Fruit fly (Drosophila melanogaster) whole organism, embryonic: ENCODE results near the gene tbc.

ENCODE experiments used
- BtbVII ChIP-seq: fragments of 200-800 bp; sonication (Bioruptor generic); optimal IDR thresholded peaks from 3 replicates; lab custom pipeline; 2017; ENCODE audit warnings: missing biosample characterization, mild to moderate bottlenecking, missing genetic modification characterization
- C15 ChIP-seq: fragments of 200-800 bp; sonication (Bioruptor generic); IDR thresholded peaks from 3 replicates; pipeline ENCODE4 v1.3.6; 2022; ENCODE audit warnings: missing biosample characterization, missing genetic modification characterization
- CG10543 ChIP-seq: fragments of 200-800 bp; sonication (Bioruptor generic); optimal IDR thresholded peaks from 3 replicates; lab custom pipeline; 2017; ENCODE audit warnings: missing biosample characterization, mild to moderate bottlenecking, missing genetic modification characterization, moderate library complexity
- CG10654 ChIP-seq: fragments of 200-800 bp; sonication (Bioruptor generic); optimal IDR thresholded peaks from 2 replicates; lab custom pipeline; 2016; ENCODE audit warnings: missing biosample characterization, missing genetic modification characterization
- CG11093 ChIP-seq: fragments of 200-800 bp; sonication (Bioruptor generic); IDR thresholded peaks from 3 replicates; pipeline ENCODE4 v1.3.6; 2022; ENCODE audit warnings: missing biosample characterization, missing genetic modification characterization
- CG11398 ChIP-seq: fragments of 200-800 bp; sonication (Bioruptor generic); optimal IDR thresholded peaks from 2 replicates; lab custom pipeline; 2016; ENCODE audit warnings: missing biosample characterization, missing genetic modification characterization
- CG11695 ChIP-seq: fragments of 200-800 bp; sonication (Bioruptor generic); IDR thresholded peaks from 3 replicates; pipeline ENCODE4 v1.3.6; 2022; ENCODE audit warnings: missing biosample characterization, missing genetic modification characterization
- CG11696 ChIP-seq: fragments of 200-800 bp; sonication (Bioruptor generic); IDR thresholded peaks from 2 replicates; pipeline ENCODE4 v1.3.6; 2022; ENCODE audit warnings: missing biosample characterization, missing genetic modification characterization
- CG12769 ChIP-seq: fragments of 200-800 bp; sonication (Bioruptor generic); optimal IDR thresholded peaks from 2 replicates; lab custom pipeline; 2019; ENCODE audit warnings: missing biosample characterization, mild to moderate bottlenecking, missing genetic modification characterization, moderate library complexity
- CG14050 ChIP-seq: fragments of 200-800 bp; sonication (Bioruptor generic); IDR thresholded peaks from 3 replicates; pipeline ENCODE4 v1.3.6; 2022; ENCODE audit warnings: missing biosample characterization, missing genetic modification characterization
- CG17802 ChIP-seq: fragments of 200-800 bp; sonication (Bioruptor generic); optimal IDR thresholded peaks from 2 replicates; lab custom pipeline; 2018; ENCODE audit warnings: missing biosample characterization, mild to moderate bottlenecking, missing genetic modification characterization, moderate library complexity
- CG18599 ChIP-seq: fragments of 200-800 bp; sonication (Bioruptor generic); optimal IDR thresholded peaks from 3 replicates; lab custom pipeline; 2017; ENCODE audit warnings: missing biosample characterization, missing genetic modification characterization, mild to moderate bottlenecking, moderate library complexity, missing genetic modification reagents
- CG2116 ChIP-seq: fragments of 200-800 bp; sonication (Bioruptor generic); optimal IDR thresholded peaks from 3 replicates; lab custom pipeline; 2018; ENCODE audit warnings: missing biosample characterization, mild to moderate bottlenecking, missing genetic modification characterization
- CG2678 ChIP-seq: fragments of 200-800 bp; sonication (Bioruptor generic); optimal IDR thresholded peaks from 3 replicates; lab custom pipeline; 2019; ENCODE audit warnings: missing biosample characterization, mild to moderate bottlenecking, missing genetic modification characterization, moderate library complexity
- CG2712 ChIP-seq: fragments of 200-800 bp; optimal IDR thresholded peaks from 3 replicates; lab custom pipeline; 2019; ENCODE audit warnings: missing biosample characterization, mild to moderate bottlenecking, missing genetic modification characterization, moderate library complexity
- CG3281 ChIP-seq: fragments of 200-800 bp; sonication (Bioruptor generic); optimal IDR thresholded peaks from 3 replicates; lab custom pipeline; 2017; ENCODE audit warnings: missing biosample characterization, mild to moderate bottlenecking, missing genetic modification characterization
- CG4854 ChIP-seq: fragments of 200-800 bp; sonication (Bioruptor generic); optimal IDR thresholded peaks from 2 replicates; lab custom pipeline; 2016; ENCODE audit warnings: missing biosample characterization, missing genetic modification characterization, inconsistent platforms
- CG7987 ChIP-seq: fragments of 200-800 bp; sonication (Bioruptor generic); optimal IDR thresholded peaks from 2 replicates; lab custom pipeline; 2018; ENCODE audit warnings: missing biosample characterization, mild to moderate bottlenecking, missing genetic modification characterization, moderate library complexity
- CG9437 ChIP-seq: fragments of 200-800 bp; sonication (Bioruptor generic); optimal IDR thresholded peaks from 2 replicates; lab custom pipeline; 2018; ENCODE audit warnings: missing biosample characterization, mild to moderate bottlenecking, missing genetic modification characterization
- CG9609 ChIP-seq: fragments of 200-800 bp; sonication (Bioruptor generic); optimal IDR thresholded peaks from 3 replicates; lab custom pipeline; 2016; ENCODE audit warnings: missing biosample characterization, missing genetic modification characterization
- Chrac-16 ChIP-seq: fragments of 200-800 bp; sonication (Bioruptor generic); optimal IDR thresholded peaks from 3 replicates; lab custom pipeline; 2016; ENCODE audit warnings: missing biosample characterization, missing genetic modification characterization
- Dll ChIP-seq: fragments of 200-800 bp; sonication (Bioruptor generic); IDR thresholded peaks from 4 replicates; pipeline ENCODE4 v1.3.6; 2022; ENCODE audit warnings: missing biosample characterization, missing genetic modification characterization; ENCODE audit not compliant: partially characterized antibody
- Fer3 ChIP-seq: fragments of 200-800 bp; sonication (Bioruptor generic); optimal IDR thresholded peaks from 2 replicates; lab custom pipeline; 2018; ENCODE audit warnings: missing biosample characterization, mild to moderate bottlenecking, missing genetic modification characterization, moderate library complexity
- Hand ChIP-seq: fragments of 200-800 bp; sonication (Bioruptor generic); optimal IDR thresholded peaks from 2 replicates; lab custom pipeline; 2017; ENCODE audit warnings: mild to moderate bottlenecking, missing biosample characterization, missing genetic modification reagents, missing genetic modification characterization
- Hsf ChIP-seq: fragments of 200-800 bp; sonication (Bioruptor generic); optimal IDR thresholded peaks from 3 replicates; lab custom pipeline; 2016; ENCODE audit warnings: missing biosample characterization, missing genetic modification characterization
- Lpt ChIP-seq: fragments of >200 bp; optimal IDR thresholded peaks from 2 replicates; lab custom pipeline; 2018; ENCODE audit warnings: missing biosample characterization, missing genetic modification characterization
- NC2α ChIP-seq: fragments of 200-800 bp; sonication (Bioruptor generic); optimal IDR thresholded peaks from 2 replicates; lab custom pipeline; 2016; ENCODE audit warnings: missing biosample characterization, missing genetic modification characterization
- NK7.1 ChIP-seq: fragments of 200-800 bp; sonication (Bioruptor generic); optimal IDR thresholded peaks from 3 replicates; lab custom pipeline; 2016; ENCODE audit warnings: missing biosample characterization, missing genetic modification characterization
- Nf-YB ChIP-seq: fragments of 200-800 bp; sonication (Bioruptor generic); optimal IDR thresholded peaks from 3 replicates; lab custom pipeline; 2019; ENCODE audit warnings: missing biosample characterization, mild to moderate bottlenecking, missing genetic modification characterization, moderate library complexity
- Ravus ChIP-seq: fragments of 200-800 bp; sonication (Bioruptor generic); IDR thresholded peaks from 2 replicates; pipeline ENCODE4 v1.3.6; 2022; ENCODE audit warnings: missing biosample characterization, missing genetic modification characterization
- Sry-β ChIP-seq: fragments of 200-800 bp; sonication (Bioruptor generic); optimal IDR thresholded peaks from 2 replicates; lab custom pipeline; 2018; ENCODE audit warnings: missing biosample characterization, mild to moderate bottlenecking, missing genetic modification characterization, moderate library complexity
- Ssrp ChIP-seq: fragments of 200-800 bp; sonication (Bioruptor generic); optimal IDR thresholded peaks from 2 replicates; lab custom pipeline; 2018; ENCODE audit warnings: missing biosample characterization, mild to moderate bottlenecking, missing genetic modification characterization, moderate library complexity
- Tbp ChIP-seq: fragments of >200 bp; optimal IDR thresholded peaks from 2 replicates; lab custom pipeline; 2018; ENCODE audit warnings: missing biosample characterization, missing genetic modification characterization
- Xrp1 ChIP-seq: fragments of 200-800 bp; sonication (Bioruptor generic); IDR thresholded peaks from 2 replicates; pipeline ENCODE4 v1.3.6; 2022; ENCODE audit warnings: missing biosample characterization, missing genetic modification characterization
- cad ChIP-seq: fragments of >200 bp; optimal IDR thresholded peaks from 2 replicates; lab custom pipeline; 2017; ENCODE audit warnings: missing biosample characterization, missing genetic modification characterization
- corto ChIP-seq: fragments of 200-800 bp; sonication (Bioruptor generic); optimal IDR thresholded peaks from 2 replicates; lab custom pipeline; 2016; ENCODE audit warnings: missing biosample characterization, mild to moderate bottlenecking, missing genetic modification characterization, moderate library complexity
- crol ChIP-seq: fragments of 200-800 bp; sonication (Bioruptor generic); IDR thresholded peaks from 2 replicates; pipeline ENCODE4 v1.3.6; 2022; ENCODE audit warnings: missing biosample characterization, missing genetic modification characterization
- dmrt99B ChIP-seq: fragments of 200-800 bp; sonication (Bioruptor generic); optimal IDR thresholded peaks from 2 replicates; lab custom pipeline; 2018; ENCODE audit warnings: missing biosample characterization, mild to moderate bottlenecking, missing genetic modification characterization, moderate library complexity
- emc ChIP-seq: fragments of 200-800 bp; sonication (Bioruptor generic); optimal IDR thresholded peaks from 2 replicates; lab custom pipeline; 2016; ENCODE audit warnings: missing biosample characterization, missing genetic modification characterization
- eyg ChIP-seq: fragments of 200-800 bp; sonication (Bioruptor generic); optimal IDR thresholded peaks from 3 replicates; lab custom pipeline; 2016; ENCODE audit warnings: missing biosample characterization, missing genetic modification characterization
- fd3F ChIP-seq: fragments of 200-800 bp; sonication (Bioruptor generic); optimal IDR thresholded peaks from 2 replicates; lab custom pipeline; 2018; ENCODE audit warnings: missing biosample characterization, mild to moderate bottlenecking, missing genetic modification characterization, moderate library complexity
- gt ChIP-seq: fragments of 200-800 bp; sonication (Bioruptor generic); IDR thresholded peaks from 2 replicates; pipeline ENCODE4 v1.3.6; 2022; ENCODE audit warnings: missing biosample characterization, missing genetic modification characterization
- lmd ChIP-seq: fragments of 200-800 bp; sonication (Bioruptor generic); IDR thresholded peaks from 2 replicates; pipeline ENCODE4 v1.3.6; 2022; ENCODE audit warnings: missing biosample characterization, missing genetic modification characterization
- otp ChIP-seq: fragments of 200-800 bp; sonication (Bioruptor generic); IDR thresholded peaks from 3 replicates; pipeline ENCODE4, ENCODE4 v1.3.6; 2022; ENCODE audit warnings: missing biosample characterization, missing genetic modification characterization
- pnt ChIP-seq: fragments of 200-800 bp; sonication (Bioruptor generic); optimal IDR thresholded peaks from 3 replicates; lab custom pipeline; 2016; ENCODE audit warnings: missing biosample characterization, missing genetic modification characterization
- scrt ChIP-seq: fragments of 200-800 bp; sonication (Bioruptor generic); optimal IDR thresholded peaks from 2 replicates; lab custom pipeline; 2018; ENCODE audit warnings: missing biosample characterization, mild to moderate bottlenecking, missing genetic modification characterization, moderate library complexity
- sim ChIP-seq: fragments of 200-800 bp; sonication (Bioruptor generic); IDR thresholded peaks from 2 replicates; pipeline ENCODE4 v1.3.6; 2022; ENCODE audit warnings: missing biosample characterization, missing genetic modification characterization
- stc ChIP-seq: fragments of 200-800 bp; sonication (Bioruptor generic); IDR thresholded peaks from 2 replicates; pipeline ENCODE4 v1.3.6; 2022; ENCODE audit warnings: missing biosample characterization, missing genetic modification characterization
- sug ChIP-seq: fragments of 200-800 bp; optimal IDR thresholded peaks from 2 replicates; lab custom pipeline; 2019; ENCODE audit warnings: missing biosample characterization, mild to moderate bottlenecking, missing genetic modification characterization, moderate library complexity
- tin ChIP-seq: fragments of 200-800 bp; sonication (Bioruptor generic); optimal IDR thresholded peaks from 3 replicates; lab custom pipeline; 2016; ENCODE audit warnings: missing biosample characterization, missing genetic modification characterization
- unpg ChIP-seq: fragments of 200-800 bp; sonication (Bioruptor generic); optimal IDR thresholded peaks from 3 replicates; lab custom pipeline; 2018; ENCODE audit warnings: missing biosample characterization, mild to moderate bottlenecking, missing genetic modification characterization, moderate library complexity

The tbc gene

dm6 chrX:20501040-20501609, 52.0 kb downstream of the tbc start (continued):
- TF ChIP-seq CG2116 (GFP tag; lab: Kevin White, UChicago) (no peak), Chrac-16 (GFP tag; lab: Kevin White, UChicago) (peak; percentile 32), CG17802 (tag; lab: Kevin White, UChicago) (no peak), CG9437 (no peak), CG7987 (no peak), NC2α (no peak), Fer3 (tag; lab: Kevin White, UChicago) (no peak), CG11398 (GFP tag; lab: Kevin White, UChicago) (no peak), Lpt (GFP tag; lab: Kevin White, UChicago) (no peak), CG10543 (GFP tag; lab: Kevin White, UChicago) (no peak), NK7.1 (no peak), tin (GFP tag; lab: Kevin White, UChicago) (no peak), Ravus (GFP tag; lab: Robert Waterston, UW) (no peak), lmd (GFP tag; lab: Robert Waterston, UW) (no peak), Dll (GFP tag; lab: Robert Waterston, UW) (no peak), Sry-β (GFP tag; lab: Kevin White, UChicago) (no peak), Hand (GFP tag; lab: Kevin White, UChicago) (no peak), CG12769 (peak; percentile 28), corto (GFP tag; lab: Kevin White, UChicago) (peak; percentile 90), Hsf (GFP tag; lab: Kevin White, UChicago) (peak; percentile 36), CG2712 (tag; lab: Kevin White, UChicago) (peak; percentile 52), gt (GFP tag; lab: Robert Waterston, UW) (no peak), CG3281 (GFP tag; lab: Kevin White, UChicago) (no peak), cad (no peak), eyg (GFP tag; lab: Kevin White, UChicago) (no peak), Tbp (no peak), Ssrp (tag; lab: Kevin White, UChicago) (peak; percentile 17), scrt (GFP tag; lab: Kevin White, UChicago) (no peak), CG2678 (tag; lab: Kevin White, UChicago) (peak; percentile 23), C15 (no peak), crol (no peak), sim (GFP tag; lab: Robert Waterston, UW) (no peak), CG10654 (GFP tag; lab: Kevin White, UChicago) (no peak), CG4854 (GFP tag; lab: Kevin White, UChicago) (no peak), Nf-YB (GFP tag; lab: Kevin White, UChicago) (no peak), Xrp1 (GFP tag; lab: Robert Waterston, UW) (peak; percentile 53; the same call in 1 of the 2 replicates), stc (GFP tag; lab: Robert Waterston, UW) (0 out of 2 replicates have a peak, but pooled peaks have one; percentile 24), otp (GFP tag; lab: Robert Waterston, UW) (0 out of 3 replicates have a peak, but pooled peaks have one; percentile 27), CG9609 (GFP tag; lab: Kevin White, UChicago) (peak; percentile 35), BtbVII (no peak), emc (GFP tag; lab: Kevin White, UChicago) (no peak), pnt (peak; percentile 33), CG18599 (peak; percentile 17), CG11093 (GFP tag; lab: Robert Waterston, UW) (no peak), dmrt99B (tag; lab: Kevin White, UChicago) (peak; percentile 36), CG11696 (GFP tag; lab: Robert Waterston, UW) (no peak), CG14050 (GFP tag; lab: Robert Waterston, UW) (no peak), sug (tag; lab: Kevin White, UChicago) (no peak), fd3F (GFP tag; lab: Kevin White, UChicago) (peak; percentile 11), CG11695 (GFP tag; lab: Robert Waterston, UW) (0 out of 3 replicates have a peak, but pooled peaks have one; percentile 41), unpg (GFP tag; lab: Kevin White, UChicago) (peak; percentile 54)
